Worm (Caenorhabditis elegans): ENCODE measurements around the gene H05C05.1.
A peak's percentile ranks its signal among the peaks of the same experiment; 100 is the strongest.

Gene H05C05.1

ce11 chrIII:2966462-2966861 is 19.5 kb downstream of the H05C05.1 start:
- TF ChIP-seq hrde-1 (tag; optimal IDR thresholded peaks at IDR 0.05; ENCODE audit: borderline replicate concordance) (no peak), dox-1 (GFP tag; IDR thresholded peaks at IDR 0.05) (peak; percentile 75), egl-44 (GFP tag; IDR thresholded peaks at IDR 0.05) (peak; percentile 37; the same call in 1 of the 2 replicates), madf-10 (tag; optimal IDR thresholded peaks at IDR 0.05) (peak; percentile 4), ztf-22 (GFP tag; optimal IDR thresholded peaks at IDR 0.05) (no peak), lin-35 (GFP tag; optimal IDR thresholded peaks at IDR 0.05) (peak in 1 of 3 experiments; percentile 72), tbp1 (GFP tag; optimal IDR thresholded peaks at IDR 0.05) (peak; percentile 51), efl-1 (GFP tag; optimal IDR thresholded peaks at IDR 0.05) (peak; percentile 57), nhr-90 (tag; optimal IDR thresholded peaks at IDR 0.05) (no peak), T26A5.8 (tag; optimal IDR thresholded peaks at IDR 0.05) (no peak), Y56A3A.18 (GFP tag; IDR thresholded peaks at IDR 0.05) (no peak), C06A6.2 (GFP tag; conservative IDR thresholded peaks at IDR 0.05) (peak; percentile 56; the same call in 1 of the 2 replicates), ztf-18 (tag; optimal IDR thresholded peaks at IDR 0.05) (peak; percentile 23), hmg-1.2 (GFP tag; IDR thresholded peaks at IDR 0.05) (peak; percentile 83), mxl-1 (tag; optimal IDR thresholded peaks at IDR 0.05) (no peak), F39B2.1 (GFP tag; IDR thresholded peaks at IDR 0.05) (no peak), F23B12.7 (tag; optimal IDR thresholded peaks at IDR 0.05; ENCODE audit: insufficient read depth) (peak; percentile 2), K12H6.12 (tag; optimal IDR thresholded peaks at IDR 0.05) (peak; percentile 10), egrh-3 (GFP tag; IDR thresholded peaks at IDR 0.05) (0 out of 2 replicates have a peak, but pooled peaks have one; percentile 14), pbrm-1 (GFP tag; IDR thresholded peaks at IDR 0.05) (peak; percentile 65), athp-1 (tag; optimal IDR thresholded peaks at IDR 0.05) (peak; percentile 51), lin-54 (GFP tag; optimal IDR thresholded peaks at IDR 0.05) (peak; percentile 81), ceh-27 (GFP tag; optimal IDR thresholded peaks at IDR 0.05) (peak; percentile 42), dpl-1 (GFP tag; optimal IDR thresholded peaks at IDR 0.05) (peak; percentile 20), rec-8 (tag; optimal IDR thresholded peaks at IDR 0.05) (no peak), cebp-1 (GFP tag; IDR thresholded peaks at IDR 0.05) (no peak), cebp-1 (tag; optimal IDR thresholded peaks at IDR 0.05) (peak; percentile 77), nfyb-1 (GFP tag; IDR thresholded peaks at IDR 0.05) (peak; percentile 90), snpc-1.3 (tag; optimal IDR thresholded peaks at IDR 0.05; ENCODE audit: insufficient read depth) (peak; percentile 14), ceh-58 (GFP tag; IDR thresholded peaks at IDR 0.05) (no peak), mes-4 (tag; optimal IDR thresholded peaks at IDR 0.05) (no peak), K11D2.4 (GFP tag; IDR thresholded peaks at IDR 0.05) (0 out of 2 replicates have a peak, but pooled peaks have one; percentile 47), hsf-1 (GFP tag; IDR thresholded peaks at IDR 0.05) (no peak), nfya-1 (tag; optimal IDR thresholded peaks at IDR 0.05; ENCODE audit: borderline replicate concordance, insufficient read depth) (no peak), nhr-179 (tag; optimal IDR thresholded peaks at IDR 0.05) (no peak), lir-1 (GFP tag; conservative IDR thresholded peaks at IDR 0.05) (0 out of 2 replicates have a peak, but pooled peaks have one; percentile 26), mcd-1 (GFP tag; IDR thresholded peaks at IDR 0.05) (peak; percentile 97), lsl-1 (GFP tag; optimal IDR thresholded peaks at IDR 0.05) (peak; percentile 19), F10E7.11 (tag; optimal IDR thresholded peaks at IDR 0.05) (no peak), B0019.2 (GFP tag; conservative IDR thresholded peaks at IDR 0.05) (no peak), rcor-1 (GFP tag; IDR thresholded peaks at IDR 0.05) (no peak; the same call in 1 of the 2 replicates), ztf-26 (tag; optimal IDR thresholded peaks at IDR 0.05) (peak; percentile 32), mel-28 (tag; optimal IDR thresholded peaks at IDR 0.05; ENCODE audit: borderline replicate concordance) (no peak), F33H1.4 (GFP tag; IDR thresholded peaks at IDR 0.05) (peak; percentile 35), ceh-91 (GFP tag; IDR thresholded peaks at IDR 0.05) (0 out of 2 replicates have a peak, but pooled peaks have one; percentile 24), snpc-3.4 (tag; optimal IDR thresholded peaks at IDR 0.05) (peak; percentile 11), tbx-9 (tag; optimal IDR thresholded peaks at IDR 0.05; ENCODE audit: borderline replicate concordance) (no peak), C17E4.6 (GFP tag; IDR thresholded peaks at IDR 0.05) (no peak)

All from whole organism, young adult.